Worm (Caenorhabditis elegans) whole organism, L1 larva: ENCODE measurements around the gene T20D3.6.

Source experiments
- C04F5.9 ChIP-seq: sonication (generic microtip); optimal IDR thresholded peaks from 2 replicates; lab custom pipeline; 2016; ENCODE audit warnings: missing genetic modification characterization, missing compliant biosample characterization
- F16B12.6 ChIP-seq: fragments of 150-350 bp; optimal IDR thresholded peaks from 2 replicates; lab custom pipeline; 2014; ENCODE audit warnings: missing biosample characterization, missing genetic modification characterization
- aha-1 ChIP-seq: fragments of 150-350 bp; optimal IDR thresholded peaks from 2 replicates; lab custom pipeline; 2014; ENCODE audit warnings: missing biosample characterization, missing genetic modification characterization
- aly-2 ChIP-seq: fragments of 150-350 bp; optimal IDR thresholded peaks from 2 replicates; lab custom pipeline; 2014; ENCODE audit warnings: missing biosample characterization, missing genetic modification characterization
- blmp-1 ChIP-seq: fragments of 150-350 bp; optimal IDR thresholded peaks from 2 replicates; lab custom pipeline; 2014; ENCODE audit warnings: missing biosample characterization, missing genetic modification characterization
- ceh-63 ChIP-seq: fragments of 200-800 bp; sonication (Bioruptor generic); optimal IDR thresholded peaks from 2 replicates; lab custom pipeline; 2018; ENCODE audit warnings: mild to moderate bottlenecking, missing genetic modification characterization, missing compliant biosample characterization
- ceh-8 ChIP-seq: fragments of 200-800 bp; sonication (Bioruptor generic); optimal IDR thresholded peaks from 2 replicates; lab custom pipeline; 2018; ENCODE audit warnings: mild to moderate bottlenecking, missing genetic modification characterization, moderate library complexity, missing compliant biosample characterization
- ceh-82 ChIP-seq, 3 experiments: fragments of 150-350 bp in 1 of 3; sonication (generic microtip) in 2 of 3; optimal IDR thresholded peaks; 2 replicates each; lab custom pipeline; 2014 to 2017; ENCODE audit warnings: missing biosample characterization in 3 of 3, missing genetic modification characterization in 3 of 3
- ces-1 ChIP-seq: fragments of 150-350 bp; optimal IDR thresholded peaks from 2 replicates; lab custom pipeline; 2014; ENCODE audit warnings: missing biosample characterization, missing genetic modification reagents, missing genetic modification characterization
- dpl-1 ChIP-seq, 3 experiments: fragments of 150-350 bp in 2 of 3; sonication (generic microtip) in 1 of 3; optimal IDR thresholded peaks; 2 replicates each; lab custom pipeline; 2014 to 2017; ENCODE audit warnings: missing biosample characterization in 3 of 3, missing genetic modification characterization in 3 of 3, missing genetic modification reagents in 3 of 3
- dsc-1 ChIP-seq: sonication (generic microtip); optimal IDR thresholded peaks from 2 replicates; lab custom pipeline; 2016; ENCODE audit warnings: mild to moderate bottlenecking, missing genetic modification characterization, missing compliant biosample characterization
- egl-13 ChIP-seq: sonication (generic microtip); optimal IDR thresholded peaks from 2 replicates; lab custom pipeline; 2016; ENCODE audit warnings: missing genotype, missing genetic modification reagents, missing genetic modification characterization, missing compliant biosample characterization
- elt-2 ChIP-seq: sonication (generic microtip); optimal IDR thresholded peaks from 2 replicates; lab custom pipeline; 2016; ENCODE audit warnings: missing genetic modification characterization, mild to moderate bottlenecking, inconsistent platforms, missing compliant biosample characterization, missing genetic modification reagents
- elt-3 ChIP-seq, 6 experiments: fragments of 150-350 bp in 1 of 6; sonication (generic microtip); optimal IDR thresholded peaks; 2 replicates each; lab custom pipeline; 2017 to 2018; ENCODE audit warnings: missing biosample characterization in 6 of 6, missing genetic modification characterization in 6 of 6, inconsistent platforms in 1 of 6
- fkh-10 ChIP-seq: sonication (generic microtip); optimal IDR thresholded peaks from 2 replicates; lab custom pipeline; 2017; ENCODE audit warnings: missing biosample characterization, missing genetic modification reagents, missing genetic modification characterization
- fkh-4 ChIP-seq: sonication (generic microtip); optimal IDR thresholded peaks from 2 replicates; lab custom pipeline; 2016; ENCODE audit warnings: missing compliant biosample characterization, missing genetic modification characterization, borderline replicate concordance
- fos-1 ChIP-seq: fragments of 150-350 bp; optimal IDR thresholded peaks from 2 replicates; lab custom pipeline; 2014; ENCODE audit warnings: missing biosample characterization, missing genetic modification characterization
- grh-1 ChIP-seq: fragments of 200-800 bp; sonication (Bioruptor generic); IDR thresholded peaks from 2 replicates; pipeline ENCODE4 v1.3.6; 2022; ENCODE audit warnings: missing genetic modification reagents, missing genetic modification characterization, missing compliant biosample characterization
- hlh-17 ChIP-seq: fragments of 200-800 bp; sonication (Bioruptor generic); optimal IDR thresholded peaks from 2 replicates; lab custom pipeline; 2018; ENCODE audit warnings: missing genetic modification characterization, mild to moderate bottlenecking, missing compliant biosample characterization, moderate library complexity, borderline replicate concordance
- hpl-2 ChIP-seq: fragments of 150-350 bp; optimal IDR thresholded peaks from 2 replicates; lab custom pipeline; 2014; ENCODE audit warnings: missing biosample characterization, missing genetic modification reagents, missing genetic modification characterization
- irx-1 ChIP-seq: sonication (generic microtip); optimal IDR thresholded peaks from 2 replicates; lab custom pipeline; 2016; ENCODE audit warnings: missing genetic modification characterization, missing compliant biosample characterization
- lin-13 ChIP-seq: fragments of 150-350 bp; optimal IDR thresholded peaks from 2 replicates; lab custom pipeline; 2014; ENCODE audit warnings: missing biosample characterization, missing genetic modification reagents, missing genetic modification characterization
- lin-14 ChIP-seq: fragments of 200-800 bp; sonication (Bioruptor generic); optimal IDR thresholded peaks from 2 replicates; lab custom pipeline; 2018; ENCODE audit warnings: mild to moderate bottlenecking, missing genetic modification characterization, moderate library complexity, missing compliant biosample characterization
- lin-35 ChIP-seq, 2 experiments: fragments of 150-350 bp; optimal IDR thresholded peaks; 2 replicates each; lab custom pipeline; 2014; ENCODE audit warnings: missing biosample characterization in 2 of 2, missing genetic modification characterization in 2 of 2, missing genetic modification reagents in 2 of 2
- lin-39 ChIP-seq: fragments of 150-350 bp; optimal IDR thresholded peaks from 2 replicates; lab custom pipeline; 2014; ENCODE audit warnings: missing biosample characterization, missing genetic modification reagents, missing genetic modification characterization
- lir-3 ChIP-seq: sonication (generic microtip); optimal IDR thresholded peaks from 2 replicates; lab custom pipeline; 2016; ENCODE audit warnings: mild to moderate bottlenecking, missing genetic modification characterization, moderate library complexity, missing compliant biosample characterization; ENCODE audit not compliant: poor library complexity
- mab-9 ChIP-seq: fragments of 200-800 bp; sonication (Bioruptor generic); IDR thresholded peaks from 2 replicates; pipeline ENCODE4 v1.3.6; 2022; ENCODE audit warnings: missing genetic modification reagents, missing genetic modification characterization, missing compliant biosample characterization
- nhr-11 ChIP-seq: fragments of 150-350 bp; optimal IDR thresholded peaks from 2 replicates; lab custom pipeline; 2014; ENCODE audit warnings: missing biosample characterization, missing genetic modification characterization
- nhr-19 ChIP-seq: fragments of 200-800 bp; sonication (Bioruptor generic); conservative IDR thresholded peaks from 2 replicates; pipeline ENCODE4 v1.3.6; 2022; ENCODE audit warnings: missing genetic modification characterization, missing compliant biosample characterization
- nhr-28 ChIP-seq: fragments of 150-350 bp; optimal IDR thresholded peaks from 2 replicates; lab custom pipeline; 2014; ENCODE audit warnings: missing biosample characterization, missing genetic modification characterization
- nhr-71 ChIP-seq: sonication (generic microtip); optimal IDR thresholded peaks from 2 replicates; lab custom pipeline; 2016; ENCODE audit warnings: mild to moderate bottlenecking, missing genetic modification characterization, moderate library complexity, missing compliant biosample characterization
- nhr-77 ChIP-seq: fragments of 150-350 bp; optimal IDR thresholded peaks from 2 replicates; lab custom pipeline; 2014; ENCODE audit warnings: missing biosample characterization, missing genetic modification characterization
- nhr-85 ChIP-seq: sonication (generic microtip); peaks from one replicate; lab custom pipeline; 2016; ENCODE audit warnings: missing genetic modification characterization, inconsistent platforms, missing compliant biosample characterization
- nhr-90 ChIP-seq: sonication (generic microtip); optimal IDR thresholded peaks from 2 replicates; lab custom pipeline; 2016; ENCODE audit warnings: mild to moderate bottlenecking, missing genetic modification characterization, missing compliant biosample characterization; ENCODE audit not compliant: poor library complexity
- pag-3 ChIP-seq: sonication (generic microtip); optimal IDR thresholded peaks from 2 replicates; lab custom pipeline; 2017; ENCODE audit warnings: missing genetic modification characterization, mild to moderate bottlenecking, missing compliant biosample characterization, antibody characterized with exemption, borderline replicate concordance; ENCODE audit not compliant: insufficient read depth
- pax-3 ChIP-seq: fragments of 200-800 bp; sonication (Bioruptor generic); optimal IDR thresholded peaks from 2 replicates; lab custom pipeline; 2018; ENCODE audit warnings: mild to moderate bottlenecking, missing genetic modification characterization, moderate library complexity, missing compliant biosample characterization
- pqm-1 ChIP-seq: sonication (generic microtip); optimal IDR thresholded peaks from 3 replicates; lab custom pipeline; 2017; ENCODE audit warnings: missing biosample characterization, missing genetic modification characterization
- rnt-1 ChIP-seq: sonication (generic microtip); optimal IDR thresholded peaks from 2 replicates; lab custom pipeline; 2016; ENCODE audit warnings: mild to moderate bottlenecking, missing genetic modification characterization, moderate library complexity, missing compliant biosample characterization
- skn-1 ChIP-seq: fragments of 150-350 bp; optimal IDR thresholded peaks from 2 replicates; lab custom pipeline; 2014; ENCODE audit warnings: missing biosample characterization, missing genetic modification characterization
- snpc-4 ChIP-seq: fragments of 150-350 bp; optimal IDR thresholded peaks from 2 replicates; lab custom pipeline; 2014; ENCODE audit warnings: missing biosample characterization, missing genetic modification characterization
- snu-23 ChIP-seq: sonication (generic microtip); optimal IDR thresholded peaks from 2 replicates; lab custom pipeline; 2016; ENCODE audit warnings: missing genetic modification characterization, missing compliant biosample characterization
- sox-4 ChIP-seq: sonication (generic microtip); optimal IDR thresholded peaks from 2 replicates; lab custom pipeline; 2016; ENCODE audit warnings: missing genetic modification characterization, missing compliant biosample characterization
- sptf-1 ChIP-seq: fragments of 150-350 bp; optimal IDR thresholded peaks from 2 replicates; lab custom pipeline; 2014; ENCODE audit warnings: missing biosample characterization, missing genetic modification characterization
- swsn-7 ChIP-seq: sonication (generic microtip); optimal IDR thresholded peaks from 2 replicates; lab custom pipeline; 2016; ENCODE audit warnings: missing genetic modification characterization, missing compliant biosample characterization
- tbx-2 ChIP-seq: sonication (generic microtip); optimal IDR thresholded peaks from 2 replicates; lab custom pipeline; 2016; ENCODE audit warnings: missing genetic modification characterization, missing compliant biosample characterization
- tlp-1 ChIP-seq: fragments of 150-350 bp; optimal IDR thresholded peaks from 2 replicates; lab custom pipeline; 2014; ENCODE audit warnings: missing biosample characterization, missing genetic modification characterization
- unc-130 ChIP-seq: fragments of 150-350 bp; optimal IDR thresholded peaks from 2 replicates; lab custom pipeline; 2017; ENCODE audit warnings: missing biosample characterization, missing genetic modification characterization, inconsistent platforms
- unc-30 ChIP-seq: sonication (generic microtip); optimal IDR thresholded peaks from 2 replicates; lab custom pipeline; 2017; ENCODE audit warnings: missing biosample characterization, missing genetic modification characterization
- unc-98 ChIP-seq: fragments of 200-800 bp; sonication (Bioruptor generic); IDR thresholded peaks from 2 replicates; pipeline ENCODE4 v1.3.6; 2022; ENCODE audit warnings: missing genetic modification characterization, missing compliant biosample characterization
- zip-4 ChIP-seq: fragments of 200-800 bp; sonication (Bioruptor generic); optimal IDR thresholded peaks from 2 replicates; lab custom pipeline; 2018; ENCODE audit warnings: mild to moderate bottlenecking, missing genetic modification characterization, moderate library complexity, missing compliant biosample characterization
- ztf-11 ChIP-seq, 2 experiments: sonication (generic microtip); optimal IDR thresholded peaks; 2 replicates each; lab custom pipeline; 2016 to 2017; ENCODE audit warnings: missing genetic modification characterization in 2 of 2, missing biosample characterization in 1 of 2, missing compliant biosample characterization in 1 of 2
- ztf-4 ChIP-seq: fragments of 150-350 bp; optimal IDR thresholded peaks from 2 replicates; lab custom pipeline; 2014; ENCODE audit warnings: missing biosample characterization, missing genetic modification characterization

Gene T20D3.6

DNA sequence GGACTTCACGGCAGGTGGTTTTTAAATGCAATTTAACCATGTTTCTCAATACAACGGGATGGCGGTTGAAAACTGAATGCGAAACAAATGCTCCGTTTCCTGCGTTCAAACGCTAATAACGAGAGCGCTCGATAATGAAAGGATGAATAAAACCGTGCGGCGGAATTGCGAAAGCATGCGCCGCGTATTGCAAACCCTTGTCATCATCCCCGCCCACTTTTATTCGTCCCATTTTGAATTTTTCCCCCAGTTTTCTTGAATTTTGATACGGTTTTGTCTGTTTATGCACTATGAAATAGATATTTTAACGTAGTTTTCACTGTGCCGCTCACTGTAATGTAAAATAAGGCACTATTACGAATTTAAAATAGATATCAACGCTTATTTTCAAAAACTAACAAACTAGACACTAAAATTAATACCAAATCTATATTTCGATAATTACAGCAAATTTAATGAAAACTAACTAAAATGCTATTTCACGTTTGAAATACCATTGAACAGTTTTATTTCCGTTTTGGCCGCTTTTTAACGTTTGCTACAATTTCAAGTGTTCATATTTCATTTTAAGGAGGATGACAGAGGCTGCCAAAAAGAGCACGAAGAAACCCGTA is 22.9 kb downstream of the T20D3.6 start, which contains the start of the genes F49C12.9 and rpn-7 (continued):
- TF ChIP-seq unc-30 (tag; lab: Kevin White, UChicago) (no peak), rnt-1 (tag; lab: Kevin White, UChicago) (peak; percentile 48), snu-23 (peak; percentile 47), fkh-10 (GFP tag; lab: Kevin White, UChicago) (no peak), mab-9 (GFP tag; lab: Robert Waterston, UW) (no peak), nhr-28 (tag; lab: Kevin White, UChicago) (no peak), ztf-4 (tag; lab: Kevin White, UChicago) (no peak), ceh-82 (tag; optimal IDR thresholded peaks at IDR 0.05; lab: Kevin White, UChicago) (peak in 2 of 3 experiments; percentile 19 to 41), elt-2 (tag; lab: Kevin White, UChicago) (peak; percentile 4), swsn-7 (tag; lab: Kevin White, UChicago) (peak; percentile 37), ceh-8 (GFP tag; lab: Kevin White, UChicago) (no peak), hpl-2 (GFP tag; lab: Kevin White, UChicago) (no peak), lin-39 (tag; lab: Kevin White, UChicago) (no peak), lin-14 (no peak), ztf-11 (tag; optimal IDR thresholded peaks at IDR 0.05; lab: Kevin White, UChicago) (no peak), F16B12.6 (tag; lab: Kevin White, UChicago) (no peak), nhr-85 (tag; lab: Kevin White, UChicago) (peak; percentile 69), lin-35 (GFP tag; optimal IDR thresholded peaks at IDR 0.05; lab: Kevin White, UChicago) (peak; percentile 30 to 53), pax-3 (tag; lab: Kevin White, UChicago) (no peak), ceh-63 (GFP tag; lab: Kevin White, UChicago) (no peak), nhr-77 (no peak), aly-2 (tag; lab: Kevin White, UChicago) (no peak), snpc-4 (tag; lab: Kevin White, UChicago) (no peak), unc-130 (tag; lab: Kevin White, UChicago) (peak; percentile 61), nhr-90 (tag; lab: Kevin White, UChicago) (no peak), skn-1 (peak; percentile 98), dsc-1 (tag; lab: Kevin White, UChicago) (peak; percentile 7), aha-1 (tag; lab: Kevin White, UChicago) (no peak), elt-3 (tag; optimal IDR thresholded peaks at IDR 0.05; lab: Kevin White, UChicago) (no peak), irx-1 (no peak), sptf-1 (tag; lab: Kevin White, UChicago) (no peak), C04F5.9 (tag; lab: Kevin White, UChicago) (no peak), tbx-2 (tag; lab: Kevin White, UChicago) (no peak), tlp-1 (no peak), fkh-4 (no peak), dpl-1 (GFP tag; optimal IDR thresholded peaks at IDR 0.05; lab: Kevin White, UChicago) (peak; percentile 11 to 48 (median 47)), pag-3 (no peak), unc-98 (no peak), nhr-71 (tag; lab: Kevin White, UChicago) (peak; percentile 56), hlh-17 (GFP tag; lab: Kevin White, UChicago) (no peak), fos-1 (no peak), nhr-19 (GFP tag; lab: Robert Waterston, UW) (no peak; the same call in 1 of the 2 replicates), grh-1 (GFP tag; lab: Robert Waterston, UW) (no peak), nhr-11 (no peak), sox-4 (tag; lab: Kevin White, UChicago) (no peak), pqm-1 (tag; lab: Kevin White, UChicago) (no peak), blmp-1 (tag; lab: Kevin White, UChicago) (peak; percentile 25), egl-13 (tag; lab: Kevin White, UChicago) (no peak), lin-13 (no peak), lir-3 (tag; lab: Kevin White, UChicago) (no peak), ces-1 (GFP tag; lab: Kevin White, UChicago) (no peak), zip-4 (GFP tag; lab: Kevin White, UChicago) (no peak)
